Fruit fly (Drosophila melanogaster): Measurements from ENCODE around the gene pnr.

Gene pnr

DNA sequence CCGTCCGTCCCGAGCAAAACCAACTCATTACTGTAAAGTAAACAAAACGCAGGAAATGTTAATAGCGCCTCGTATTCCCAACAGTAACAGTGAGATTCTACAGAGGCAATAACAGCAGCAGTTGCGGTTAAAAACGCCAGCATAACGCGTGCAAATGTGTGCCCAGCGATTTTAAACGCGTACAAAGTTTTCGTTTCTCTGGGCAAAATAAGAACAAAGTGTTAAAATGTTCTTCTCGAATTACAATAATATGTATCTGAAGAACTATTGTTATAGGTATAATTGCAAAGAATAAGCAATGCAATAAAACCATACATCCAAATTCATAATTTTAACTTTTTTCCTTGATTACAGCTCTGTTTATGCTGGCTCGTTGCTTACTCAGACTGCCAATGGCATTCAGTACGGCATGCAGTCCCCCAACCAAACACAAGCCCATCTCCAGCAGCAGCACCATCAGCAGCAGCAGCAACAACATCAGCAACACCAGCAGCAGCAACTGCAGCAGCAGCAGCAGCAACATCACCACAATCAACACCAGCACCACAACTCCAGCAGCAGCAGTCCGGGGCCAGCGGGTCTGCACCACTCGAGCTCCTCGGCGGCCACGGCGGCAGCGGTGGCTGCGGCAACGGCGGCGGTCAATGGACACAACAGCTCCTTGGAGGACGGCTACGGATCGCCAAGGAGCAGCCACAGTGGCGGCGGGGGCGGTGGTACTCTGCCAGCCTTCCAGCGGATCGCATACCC is 26.7 kb upstream of the pnr start:
- TF ChIP-seq CG15710 (tag; optimal IDR thresholded peaks at IDR 0.05): no peak
- TF ChIP-seq CG13204 (GFP tag; optimal IDR thresholded peaks at IDR 0.05): no peak
- no peak for TF ChIP-seq CG9948 (tag; optimal IDR thresholded peaks at IDR 0.05)

DNA sequence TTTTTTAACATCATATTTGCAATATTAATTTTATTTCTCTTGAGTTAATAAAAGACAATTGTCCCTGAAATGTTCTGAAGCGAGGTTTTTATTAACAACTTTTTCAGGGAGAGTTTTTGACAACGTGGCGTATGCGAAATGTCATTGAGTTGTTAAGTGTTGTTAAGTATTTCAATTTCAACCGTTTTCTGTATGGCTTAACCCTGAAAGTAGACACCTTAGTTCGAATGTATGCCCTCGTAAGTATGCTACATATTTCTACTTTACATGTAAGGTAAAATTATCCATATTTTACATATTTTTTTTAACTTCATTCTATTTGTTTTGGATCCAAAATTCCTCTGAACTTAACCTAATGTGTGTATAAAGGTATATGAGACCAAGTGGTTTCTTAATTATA is 21.9 kb upstream of the pnr start:
- TF ChIP-seq fd96Ca (GFP tag; IDR thresholded peaks at IDR 0.05) (no peak), Pif1B (GFP tag; optimal IDR thresholded peaks at IDR 0.05) (no peak), CG10348 (GFP tag; IDR thresholded peaks at IDR 0.05) (no peak), CG17806 (tag; optimal IDR thresholded peaks at IDR 0.05) (no peak), CG14655 (GFP tag; optimal IDR thresholded peaks at IDR 0.05) (no peak), Ets98B (GFP tag; IDR thresholded peaks at IDR 0.05) (no peak)

DNA sequence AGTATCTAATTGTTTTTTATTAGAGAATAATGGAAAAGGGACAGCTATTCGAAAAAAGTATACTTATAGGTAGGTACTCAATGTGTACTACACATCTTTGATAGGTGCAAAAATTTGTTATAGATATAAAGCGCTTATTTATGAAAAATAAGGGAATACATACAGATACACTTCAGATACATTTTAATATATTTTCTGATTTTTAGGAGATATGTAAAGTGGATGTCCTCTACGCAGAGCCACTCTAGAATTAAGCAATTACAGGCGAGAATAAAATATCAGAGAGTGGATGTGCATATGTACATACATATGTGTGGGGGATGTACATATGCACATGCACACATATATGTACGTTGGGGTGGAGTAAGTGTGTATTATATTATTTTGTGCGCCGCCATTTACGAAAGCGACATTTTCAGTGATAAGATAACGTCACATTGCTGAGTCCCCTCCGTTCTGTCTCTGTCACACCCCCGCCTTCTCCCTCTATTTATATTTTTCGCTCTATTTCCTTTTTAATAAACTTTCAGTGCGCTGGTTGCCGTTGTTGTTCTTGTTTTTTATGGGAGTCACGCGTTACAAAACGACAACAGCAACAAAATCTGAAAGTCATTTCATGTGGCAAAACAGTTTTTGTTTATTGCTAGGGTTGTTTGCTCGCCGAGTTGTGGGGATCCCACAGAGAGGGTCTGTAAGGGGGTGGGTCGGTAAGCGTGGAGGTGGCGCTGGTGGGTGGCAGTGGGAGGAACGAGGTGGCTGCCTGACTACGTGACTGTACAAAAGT is 21.0 kb upstream of the pnr start:
- TF ChIP-seq CG17806 (tag; optimal IDR thresholded peaks at IDR 0.05) (no peak), CG9948 (tag; optimal IDR thresholded peaks at IDR 0.05) (no peak), CG14655 (GFP tag; optimal IDR thresholded peaks at IDR 0.05) (no peak), D1 (tag; optimal IDR thresholded peaks at IDR 0.05) (no peak), rn (GFP tag; IDR thresholded peaks at IDR 0.05) (no peak), CG15710 (tag; optimal IDR thresholded peaks at IDR 0.05) (no peak), Ets98B (GFP tag; IDR thresholded peaks at IDR 0.05) (peak; percentile 19; the same call in 1 of the 2 replicates), Pif1A (GFP tag; optimal IDR thresholded peaks at IDR 0.05) (no peak), CG4496 (GFP tag; IDR thresholded peaks at IDR 0.05) (no peak), Pif1B (GFP tag; optimal IDR thresholded peaks at IDR 0.05) (no peak), Snoo (tag; optimal IDR thresholded peaks at IDR 0.05) (no peak), CG34367 (tag; optimal IDR thresholded peaks at IDR 0.05) (no peak), EcR (GFP tag; optimal IDR thresholded peaks at IDR 0.05) (no peak), CG10348 (GFP tag; IDR thresholded peaks at IDR 0.05) (no peak), fd96Ca (GFP tag; IDR thresholded peaks at IDR 0.05) (0 out of 3 replicates have a peak, but pooled peaks have one; percentile 43), CG8301 (tag; optimal IDR thresholded peaks at IDR 0.05) (no peak), CG8159 (tag; optimal IDR thresholded peaks at IDR 0.05) (peak; percentile 49), CG12605 (GFP tag; IDR thresholded peaks at IDR 0.05) (0 out of 2 replicates have a peak, but pooled peaks have one; percentile 23), CG32121 (GFP tag; IDR thresholded peaks at IDR 0.05) (no peak), CG13204 (GFP tag; optimal IDR thresholded peaks at IDR 0.05) (no peak), gl (tag; optimal IDR thresholded peaks at IDR 0.05) (no peak)

DNA sequence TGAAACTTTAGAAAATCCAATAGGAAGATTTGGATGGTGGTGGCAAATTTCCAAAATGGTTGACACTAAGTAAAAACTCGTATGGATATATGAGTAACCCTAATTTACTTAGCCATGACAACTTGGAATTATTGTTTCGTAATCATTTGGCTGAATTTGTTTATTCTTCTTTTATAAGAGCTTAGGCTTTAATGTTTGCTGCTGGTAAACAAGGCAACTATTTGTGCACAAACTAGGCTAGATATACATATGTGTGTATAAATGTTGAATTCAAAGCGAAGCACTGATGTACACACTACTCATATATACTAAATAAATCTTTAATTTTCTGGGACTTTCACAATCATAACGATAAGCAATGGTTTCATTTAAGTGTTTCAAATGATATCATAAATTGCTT is 19.9 kb upstream of the pnr start:
- TF ChIP-seq CG34367 (tag; optimal IDR thresholded peaks at IDR 0.05) (no peak), CG32121 (GFP tag; IDR thresholded peaks at IDR 0.05) (no peak), CG12605 (GFP tag; IDR thresholded peaks at IDR 0.05) (no peak)

DNA sequence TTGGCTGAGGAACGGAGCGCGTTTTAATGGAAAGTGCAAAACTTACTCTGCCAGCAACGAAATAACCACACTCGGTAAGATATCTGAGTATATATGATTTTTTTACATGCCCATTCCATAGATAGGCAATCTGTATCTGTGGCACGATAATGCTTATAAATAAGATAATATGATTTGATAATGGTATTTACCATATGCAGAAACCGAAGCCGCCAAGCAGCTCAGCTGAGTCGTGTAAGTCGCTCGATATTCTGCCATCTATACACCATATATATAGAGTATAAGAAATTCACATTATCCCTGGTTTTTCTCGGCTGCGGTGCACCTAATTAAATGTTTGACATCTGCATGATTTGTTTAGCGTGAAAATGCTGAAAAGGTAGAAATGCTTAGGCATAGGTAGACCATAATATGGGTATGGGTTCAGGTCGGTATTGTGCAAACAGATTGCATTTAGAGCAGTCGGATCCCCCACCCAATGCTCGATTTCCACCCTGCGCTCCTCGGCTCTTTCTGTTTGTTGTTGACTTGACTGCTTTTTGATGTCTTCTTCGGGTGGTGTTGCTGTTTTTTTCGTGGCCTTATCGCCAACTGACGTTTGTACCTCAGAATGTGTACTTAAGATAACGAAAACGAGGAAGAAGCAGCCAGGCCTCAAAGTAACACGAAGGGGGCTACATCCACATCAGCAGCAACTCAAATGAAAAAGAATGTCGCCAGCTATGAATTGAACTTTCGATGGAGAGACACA is 18.9 kb upstream of the pnr start:
- TF ChIP-seq CG14655 (GFP tag; optimal IDR thresholded peaks at IDR 0.05) (no peak), CG8301 (tag; optimal IDR thresholded peaks at IDR 0.05) (no peak), CG34367 (tag; optimal IDR thresholded peaks at IDR 0.05) (no peak), CG4496 (GFP tag; IDR thresholded peaks at IDR 0.05) (no peak)

DNA sequence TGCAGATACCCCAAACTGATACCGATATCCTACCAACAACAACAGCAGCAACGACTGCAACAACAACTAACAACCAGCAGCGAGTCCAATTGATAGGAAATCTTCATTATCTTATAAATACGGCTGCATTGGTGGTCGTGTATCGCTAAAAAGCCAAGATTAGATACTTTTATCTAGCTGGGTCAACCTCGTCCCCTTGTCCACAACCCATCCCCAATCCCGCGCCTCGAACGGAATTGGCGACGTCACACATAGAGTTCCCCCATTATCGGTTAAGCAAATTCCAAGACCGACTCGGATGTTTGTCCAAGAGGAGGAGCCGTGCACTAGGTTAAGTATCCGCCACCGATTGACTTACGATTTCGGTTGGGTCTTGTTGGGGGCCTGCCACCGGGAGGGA is 17.6 kb upstream of the pnr start:
- no peak for TF ChIP-seq CG8301 (tag; optimal IDR thresholded peaks at IDR 0.05)
- no peak for TF ChIP-seq CG10348 (GFP tag; IDR thresholded peaks at IDR 0.05)
- no peak for TF ChIP-seq rn (GFP tag; IDR thresholded peaks at IDR 0.05)
- no peak for TF ChIP-seq gl (tag; optimal IDR thresholded peaks at IDR 0.05)
- no peak for TF ChIP-seq fd96Ca (GFP tag; IDR thresholded peaks at IDR 0.05)
- TF ChIP-seq EcR (GFP tag; optimal IDR thresholded peaks at IDR 0.05): no peak
- no peak for TF ChIP-seq CG12605 (GFP tag; IDR thresholded peaks at IDR 0.05)
- no peak for TF ChIP-seq Pif1B (GFP tag; optimal IDR thresholded peaks at IDR 0.05)
- TF ChIP-seq CG15710 (tag; optimal IDR thresholded peaks at IDR 0.05): no peak

DNA sequence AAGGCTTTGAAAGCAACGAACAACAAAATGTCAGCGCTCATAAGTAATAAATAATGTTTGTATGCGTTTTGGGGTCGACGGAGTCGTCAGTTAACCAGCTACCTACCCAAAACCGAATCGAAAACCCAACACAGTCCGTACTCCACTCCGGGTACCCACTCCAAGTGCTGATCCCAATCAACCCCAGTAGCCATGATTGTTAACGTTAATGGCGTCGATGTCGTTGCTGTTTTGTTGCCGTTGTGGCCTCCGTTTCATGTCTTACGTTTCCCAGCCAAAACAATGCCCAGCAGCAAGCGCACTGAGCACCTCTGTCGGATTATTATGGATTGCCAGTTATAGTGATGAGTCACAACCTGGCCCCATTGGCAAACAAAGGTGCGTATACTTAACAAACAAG is 16.8 kb upstream of the pnr start, which contains the start of gene GATAe:
TSS of gene GATAe (plus strand) at position 76 of the 400 bp plus-strand sequence.
- no peak for TF ChIP-seq CG8301 (tag; optimal IDR thresholded peaks at IDR 0.05)
- no peak for TF ChIP-seq CG4496 (GFP tag; IDR thresholded peaks at IDR 0.05)

All from whole organism, pupa.